Fruit fly (Drosophila melanogaster): ENCODE data around the gene CG6154.

The CG6154 gene

DNA sequence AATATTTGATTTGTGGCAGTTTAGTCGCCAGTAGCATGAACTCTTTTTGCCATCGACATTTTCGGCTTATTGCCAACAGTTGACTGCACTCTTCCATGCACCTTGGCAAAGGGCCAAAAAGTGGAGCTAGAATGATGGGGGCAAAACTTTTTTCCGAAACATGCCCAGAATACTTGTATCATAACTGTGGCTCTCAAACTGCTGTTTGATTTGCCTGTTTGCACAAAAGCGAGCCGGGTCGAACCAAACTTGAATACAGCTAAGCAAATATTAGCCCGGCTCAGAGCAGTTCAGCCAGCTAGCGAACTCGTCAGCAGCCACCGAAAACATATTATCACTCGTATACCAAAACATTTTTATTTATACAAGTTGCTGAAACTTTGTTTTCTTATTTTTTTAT, 23.5 kb upstream of the CG6154 start (continued):
- TF ChIP-seq Aef1 (GFP tag; IDR thresholded peaks at IDR 0.05) (no peak), CG1602 (GFP tag; optimal IDR thresholded peaks at IDR 0.05) (no peak), CG13624 (GFP tag; optimal IDR thresholded peaks at IDR 0.05) (peak; percentile 4), CG13424 (tag; optimal IDR thresholded peaks at IDR 0.05) (peak; percentile 13), CG32532 (GFP tag; IDR thresholded peaks at IDR 0.05) (peak; percentile 38; the same call in 1 of the 2 replicates), CG10147 (GFP tag; optimal IDR thresholded peaks at IDR 0.05) (no peak), Elba2 (GFP tag; optimal IDR thresholded peaks at IDR 0.05) (no peak), ac (GFP tag; optimal IDR thresholded peaks at IDR 0.05) (no peak), Sin3A (optimal IDR thresholded peaks at IDR 0.05) (no peak), CG15601 (tag; optimal IDR thresholded peaks at IDR 0.05) (no peak), Poxn (GFP tag; IDR thresholded peaks at IDR 0.05) (no peak), CG30020 (tag; optimal IDR thresholded peaks at IDR 0.05) (no peak), pb (GFP tag; optimal IDR thresholded peaks at IDR 0.05) (peak; percentile 29), CG3163 (GFP tag; optimal IDR thresholded peaks at IDR 0.05) (peak; percentile 17), CG16813 (GFP tag; IDR thresholded peaks at IDR 0.05; ENCODE audit: partially characterized antibody) (no peak), gsb (GFP tag; IDR thresholded peaks at IDR 0.05) (peak; percentile 65; the same call in 1 of the 2 replicates), B-H1 (GFP tag; IDR thresholded peaks at IDR 0.05) (no peak; the same call in 2 of the 3 replicates), aop (GFP tag; IDR thresholded peaks at IDR 0.05) (no peak), CG10462 (GFP tag; optimal IDR thresholded peaks at IDR 0.05) (no peak), Dfd (GFP tag; optimal IDR thresholded peaks at IDR 0.05) (no peak), CG17829 (tag; optimal IDR thresholded peaks at IDR 0.05) (no peak), TFAM (GFP tag; optimal IDR thresholded peaks at IDR 0.05) (no peak), CHES-1-like (GFP tag; optimal IDR thresholded peaks at IDR 0.05) (peak; percentile 48), Hr78 (GFP tag; optimal IDR thresholded peaks at IDR 0.05) (no peak), bab2 (GFP tag; optimal IDR thresholded peaks at IDR 0.05) (peak; percentile 61), CG13894 (tag; optimal IDR thresholded peaks at IDR 0.05) (no peak), CG2199 (GFP tag; IDR thresholded peaks at IDR 0.05) (no peak), nerfin-2 (GFP tag; IDR thresholded peaks at IDR 0.05; ENCODE audit: partially characterized antibody) (no peak), CG17361 (GFP tag; IDR thresholded peaks at IDR 0.05) (0 out of 3 replicates have a peak, but pooled peaks have one; percentile 16), CG14667 (GFP tag; IDR thresholded peaks at IDR 0.05) (no peak), CG32772 (GFP tag; IDR thresholded peaks at IDR 0.05) (no peak), Nf-YC (tag; optimal IDR thresholded peaks at IDR 0.05) (peak; percentile 21), lab (GFP tag; optimal IDR thresholded peaks at IDR 0.05) (peak; percentile 80), CG1792 (GFP tag; optimal IDR thresholded peaks at IDR 0.05) (peak; percentile 27), CG7839 (tag; optimal IDR thresholded peaks at IDR 0.05) (peak; percentile 3), CG6654 (GFP tag; optimal IDR thresholded peaks at IDR 0.05) (peak; percentile 78), CG4730 (GFP tag; IDR thresholded peaks at IDR 0.05) (no peak), CG15479 (GFP tag; optimal IDR thresholded peaks at IDR 0.05) (no peak), ftz-f1 (GFP tag; optimal IDR thresholded peaks at IDR 0.05) (no peak), Chrac-16 (GFP tag; optimal IDR thresholded peaks at IDR 0.05) (no peak), kay (GFP tag; optimal IDR thresholded peaks at IDR 0.05) (peak; percentile 7), HLH3B (GFP tag; IDR thresholded peaks at IDR 0.05) (peak; percentile 47; the same call in 1 of the 2 replicates), CG7987 (GFP tag; optimal IDR thresholded peaks at IDR 0.05) (peak; percentile 60), pros (GFP tag; optimal IDR thresholded peaks at IDR 0.05) (no peak), dmrt99B (tag; optimal IDR thresholded peaks at IDR 0.05) (peak; percentile 38), hb (GFP tag; IDR thresholded peaks at IDR 0.05; ENCODE audit: partially characterized antibody) (no peak), ara (GFP tag; IDR thresholded peaks at IDR 0.05) (no peak), lilli (GFP tag; optimal IDR thresholded peaks at IDR 0.05) (no peak), CG8944 (GFP tag; optimal IDR thresholded peaks at IDR 0.05) (peak; percentile 3), Ets65A (GFP tag) (peak; percentile 9), CG9797 (GFP tag; optimal IDR thresholded peaks at IDR 0.05) (no peak), CG1832 (GFP tag; optimal IDR thresholded peaks at IDR 0.05) (no peak)

Data from whole organism, embryonic.